Fruit fly (Drosophila melanogaster) whole organism, embryonic: ENCODE measurements around the gene nerfin-2.

Experiments used
- CG17568 ChIP-seq: fragments of 200-800 bp; sonication (Bioruptor generic); optimal IDR thresholded peaks from 2 replicates; lab custom pipeline; 2018; ENCODE audit warnings: missing biosample characterization, mild to moderate bottlenecking, missing genetic modification characterization, moderate library complexity
- Hr78 ChIP-seq, 2 experiments: fragments of 200-800 bp in 1 of 2; fragments of >200 bp in 1 of 2; sonication (Bioruptor generic) in 1 of 2; optimal IDR thresholded peaks; 2 replicates each; lab custom pipeline; 2017 to 2019; ENCODE audit warnings: missing biosample characterization in 2 of 2, missing genetic modification characterization in 2 of 2, mild to moderate bottlenecking in 1 of 2, moderate library complexity in 1 of 2
- amos ChIP-seq: fragments of 200-800 bp; sonication (Bioruptor generic); IDR thresholded peaks from 2 replicates; pipeline ENCODE4 v1.3.6; 2022; ENCODE audit warnings: missing biosample characterization, missing genetic modification characterization; ENCODE audit not compliant: partially characterized antibody
- bigmax ChIP-seq: fragments of 200-800 bp; sonication (Bioruptor generic); optimal IDR thresholded peaks from 2 replicates; lab custom pipeline; 2018; ENCODE audit warnings: missing biosample characterization, mild to moderate bottlenecking, missing genetic modification characterization
- eve ChIP-seq, 2 experiments: fragments of >200 bp; optimal IDR thresholded peaks; 2 replicates each; lab custom pipeline; 2017; ENCODE audit warnings: missing biosample characterization in 2 of 2, missing genetic modification characterization in 2 of 2

DNA sequence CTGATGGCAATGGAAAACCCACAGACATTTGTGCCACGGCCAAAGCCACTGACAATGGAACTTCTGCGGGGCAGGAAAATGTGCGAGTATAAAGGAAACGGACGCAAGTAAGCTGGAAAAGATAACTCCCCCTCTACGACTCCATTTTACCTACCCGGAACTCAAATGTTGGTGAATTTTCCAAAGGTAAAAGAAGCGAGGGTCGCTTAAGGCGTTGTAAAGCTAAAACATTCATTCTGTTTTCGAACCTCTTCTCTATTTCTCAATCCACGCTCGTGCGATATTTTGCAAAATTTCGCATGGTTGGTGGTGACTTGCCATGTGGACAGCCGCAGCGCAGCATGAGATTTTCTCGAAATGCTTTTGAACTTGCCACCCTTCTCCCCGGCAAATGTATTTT, 14.3 kb upstream of the nerfin-2 start:
- no peak for TF ChIP-seq eve (GFP tag; optimal IDR thresholded peaks at IDR 0.05; lab: Kevin White, UChicago)
- TF ChIP-seq CG17568 (GFP tag; lab: Kevin White, UChicago): no peak
- no peak for TF ChIP-seq Hr78 (GFP tag; optimal IDR thresholded peaks at IDR 0.05; lab: Kevin White, UChicago)
- no peak for TF ChIP-seq bigmax (GFP tag; lab: Kevin White, UChicago)
- no peak for TF ChIP-seq amos (GFP tag; lab: Robert Waterston, UW)
